Fruit fly (Drosophila melanogaster) ovary, adult (tissue): ENCODE data around the gene CG32572.

Experiments
- CG17801 ChIP-seq: fragments of 200-800 bp; optimal IDR thresholded peaks from 2 replicates; lab custom pipeline; 2019; ENCODE audit warnings: missing biosample characterization, mild to moderate bottlenecking, missing genetic modification characterization, moderate library complexity; ENCODE audit not compliant: partially characterized antibody

Gene CG32572

DNA sequence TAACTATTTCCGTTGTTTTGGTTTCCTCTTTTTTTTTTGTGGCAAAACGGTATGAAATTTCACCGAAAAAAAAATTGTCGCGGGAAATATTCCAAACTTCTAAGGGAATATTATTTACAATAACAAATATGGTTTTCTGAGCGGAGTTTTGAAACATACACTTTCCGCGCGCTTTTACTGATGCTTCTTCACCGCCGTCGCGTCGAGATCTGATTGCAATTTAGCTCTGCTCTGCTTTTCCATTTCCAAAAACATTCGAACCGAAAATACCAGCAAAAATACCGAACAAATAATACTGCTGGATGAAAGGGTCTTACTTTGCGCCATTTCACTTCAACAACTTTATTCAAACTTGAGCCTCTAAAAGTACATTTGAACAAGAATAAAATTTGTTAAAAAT is 26.0 kb upstream of the CG32572 start, which contains the start of gene Septin4:
Septin4 (minus strand) TSS at position 215 of the 400 bp plus-strand sequence.
- no peak for TF ChIP-seq CG17801 (GFP tag; lab: Kevin White, UChicago)

DNA sequence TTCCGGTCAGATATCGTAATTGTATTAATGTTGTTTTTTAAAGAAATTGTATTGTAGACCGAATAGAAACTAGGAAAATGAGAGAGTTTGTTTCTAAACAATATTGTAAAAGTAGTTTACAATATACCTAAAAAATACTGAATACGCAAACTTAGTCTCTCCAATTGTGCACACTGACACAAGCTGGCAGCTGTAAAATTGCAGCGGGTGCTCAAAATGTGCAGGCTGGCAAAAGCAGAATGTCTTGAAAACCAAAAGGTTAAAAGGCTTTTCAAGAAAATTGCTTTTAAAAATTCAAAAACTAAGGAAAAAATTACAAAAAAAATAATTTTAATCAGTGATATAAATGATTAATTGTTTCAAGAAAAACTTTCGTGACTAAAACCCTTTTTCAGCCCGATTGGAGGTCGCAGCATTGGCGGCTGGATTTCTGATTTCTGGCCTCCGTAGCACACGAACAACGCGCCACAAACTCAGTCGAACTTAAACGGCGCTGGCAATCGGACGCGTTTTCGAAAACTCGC is 25.3 kb upstream of the CG32572 start, which contains the start of gene CG4678:
CG4678 (plus strand) TSS at position 474 of the 524 bp plus-strand sequence.
- no peak for TF ChIP-seq CG17801 (GFP tag; lab: Kevin White, UChicago)

DNA sequence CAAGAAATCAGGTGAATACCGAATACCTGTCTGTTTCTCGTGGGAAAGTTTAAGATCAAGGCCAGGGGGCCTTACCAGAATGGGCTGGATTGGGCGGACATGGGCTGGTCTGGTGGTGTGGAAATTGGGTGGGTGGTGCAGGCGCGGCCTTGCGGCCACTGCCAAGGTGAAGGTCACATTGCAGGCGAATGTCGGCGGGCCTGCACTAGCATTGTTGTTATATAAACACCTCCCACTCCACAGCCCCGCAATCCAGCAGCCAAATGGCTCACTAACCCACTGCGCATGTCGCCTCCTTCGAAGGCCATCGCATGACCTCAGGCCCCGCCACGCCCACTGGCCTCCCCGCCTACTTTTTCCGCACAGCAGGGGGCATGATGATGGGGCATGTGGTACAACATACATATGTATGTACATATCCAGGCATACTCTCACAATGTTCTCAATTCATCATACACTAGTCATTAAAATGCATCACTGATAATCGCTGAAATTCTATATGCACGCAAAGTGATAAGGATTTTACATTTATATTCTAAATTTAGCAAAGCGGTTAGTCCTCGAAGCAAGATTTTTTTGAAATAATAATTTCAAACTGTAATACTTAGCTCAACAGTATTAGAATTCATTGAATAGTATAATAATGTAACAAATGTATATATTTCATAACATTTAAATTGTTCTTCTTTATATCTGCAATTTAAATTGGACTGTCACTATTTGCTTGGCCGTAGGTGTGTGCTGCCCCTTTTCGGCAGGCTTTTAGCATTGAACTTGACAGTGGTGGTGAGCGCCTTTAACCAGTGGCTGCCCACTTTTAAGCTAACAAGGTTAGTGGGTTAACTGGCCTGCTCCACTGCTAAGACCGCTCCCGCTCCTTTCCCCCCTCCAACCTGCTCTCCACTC is 24.1 kb upstream of the CG32572 start:
- no peak for TF ChIP-seq CG17801 (GFP tag; lab: Kevin White, UChicago)

DNA sequence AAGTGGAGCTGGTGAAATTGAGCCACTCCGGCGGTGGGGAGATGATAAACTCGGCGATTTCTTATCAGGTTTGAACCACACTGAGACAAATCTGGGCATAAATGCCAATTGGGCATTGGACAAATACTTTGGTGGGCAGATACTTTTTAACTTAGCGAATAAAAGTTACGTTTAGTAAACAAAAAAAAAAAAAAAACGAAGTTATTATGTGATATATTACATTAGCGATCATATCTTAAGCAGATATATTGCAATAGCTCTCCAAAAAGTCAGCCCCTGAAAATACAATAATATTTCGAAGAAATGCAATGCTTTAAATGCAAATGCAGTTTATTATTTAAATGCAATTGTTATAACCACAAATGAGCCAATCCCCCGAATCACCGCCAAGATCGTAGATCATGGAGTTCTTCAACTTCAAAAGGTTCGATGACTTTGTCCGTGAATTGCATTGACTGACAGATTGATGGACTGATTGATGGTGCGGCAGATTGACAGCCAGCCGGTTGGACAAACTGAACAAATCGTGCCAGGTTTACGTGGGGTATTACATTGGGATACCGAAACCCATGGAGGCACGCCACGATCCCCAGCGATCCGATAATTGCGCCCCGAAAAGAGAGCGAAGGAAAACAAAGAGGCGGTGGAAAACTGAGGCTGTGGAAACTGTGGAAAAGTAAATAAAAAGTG is 23.0 kb upstream of the CG32572 start:
- no peak for TF ChIP-seq CG17801 (GFP tag; lab: Kevin White, UChicago)

DNA sequence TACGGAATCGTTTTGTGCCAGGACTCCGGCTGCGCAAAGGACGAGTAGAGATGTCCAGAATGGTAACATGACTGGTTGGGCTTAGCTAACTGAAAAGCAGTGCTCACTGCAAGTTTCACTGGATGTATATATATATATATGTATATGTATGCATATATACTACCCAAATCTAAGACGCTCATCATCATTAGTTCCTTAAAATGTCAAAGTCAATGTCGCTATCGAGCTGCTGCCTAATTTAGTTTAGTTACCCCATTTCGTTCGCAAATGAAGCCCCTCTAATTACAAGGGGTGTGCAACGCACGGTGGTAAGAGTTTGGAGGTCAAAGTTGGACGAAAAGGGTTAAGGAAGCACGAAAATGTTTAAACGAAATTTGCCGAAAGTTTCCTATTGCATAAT is 20.9 kb upstream of the CG32572 start, which contains the start of gene CG9676:
CG9676 (minus strand) TSS at position 101 of the 400 bp plus-strand sequence.
- TF ChIP-seq CG17801 (GFP tag; lab: Kevin White, UChicago): no peak

DNA sequence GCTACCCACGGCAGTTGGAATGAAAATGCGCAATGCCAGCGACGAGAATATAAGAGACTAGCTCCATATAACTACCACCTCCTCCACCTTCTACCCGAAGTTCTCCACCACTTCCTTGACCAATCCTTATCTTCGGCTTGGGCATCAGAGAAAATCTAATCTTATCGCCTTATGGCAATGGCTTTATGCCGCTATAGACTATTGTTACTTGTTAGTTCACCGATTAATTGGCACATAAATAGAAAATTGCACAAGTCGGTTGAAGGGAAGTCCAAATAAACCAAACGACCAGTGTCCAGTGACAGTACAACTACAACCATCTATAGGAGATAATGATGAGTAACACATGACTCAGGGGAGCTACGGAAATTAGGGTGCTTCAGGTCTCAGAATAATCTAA is 19.0 kb upstream of the CG32572 start, which contains the start of gene sphe:
sphe (minus strand) TSS at position 32 of the 400 bp plus-strand sequence.
- no peak for TF ChIP-seq CG17801 (GFP tag; lab: Kevin White, UChicago)

DNA sequence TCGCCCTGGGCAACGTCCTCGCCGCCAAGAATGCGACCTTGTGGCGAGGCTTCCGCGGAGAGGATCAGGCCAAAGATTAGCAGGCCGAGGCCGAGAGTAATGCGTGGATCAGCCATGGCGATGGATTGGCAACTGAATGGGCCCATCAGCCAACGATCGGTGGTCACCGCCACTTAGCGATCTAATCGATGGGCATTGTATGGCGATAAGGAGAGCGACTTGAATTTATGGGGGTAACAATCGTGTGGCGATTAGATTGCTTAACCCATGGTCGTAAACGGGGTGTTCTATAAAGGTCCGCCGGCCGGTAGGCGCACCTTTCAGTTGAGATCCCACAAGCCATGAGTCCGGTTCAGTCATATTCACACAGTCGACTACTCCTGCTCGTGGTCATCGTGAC is 17.2 kb upstream of the CG32572 start, which contains the start of the genes CG9673 and CG4653:
CG9673 (minus strand) TSS at position 138 of the 400 bp plus-strand sequence.
CG4653 (plus strand) TSS at position 335 of the 400 bp plus-strand sequence.
- no peak for TF ChIP-seq CG17801 (GFP tag; lab: Kevin White, UChicago)

DNA sequence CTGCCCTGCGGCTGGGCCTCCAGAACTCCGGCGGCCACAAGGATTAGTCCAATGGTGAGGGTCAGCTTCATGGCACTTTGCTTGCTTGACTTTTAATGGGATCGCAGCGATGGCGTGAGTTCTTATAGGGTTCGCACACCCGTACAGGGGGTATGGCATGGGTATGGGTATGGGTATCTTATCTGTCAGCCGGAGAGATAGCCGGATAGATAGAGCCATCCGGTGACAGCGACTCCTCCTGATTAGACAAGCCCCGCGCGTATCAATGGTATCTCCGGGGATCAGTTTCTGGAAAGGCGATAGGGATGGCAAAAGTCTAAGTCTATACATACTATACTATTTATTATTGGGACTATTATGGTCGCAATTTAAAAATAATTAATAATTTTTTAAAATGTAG is 14.2 kb upstream of the CG32572 start, which contains the start of gene CG9672:
CG9672 (minus strand) TSS at position 101 of the 400 bp plus-strand sequence.
- no peak for TF ChIP-seq CG17801 (GFP tag; lab: Kevin White, UChicago)

DNA sequence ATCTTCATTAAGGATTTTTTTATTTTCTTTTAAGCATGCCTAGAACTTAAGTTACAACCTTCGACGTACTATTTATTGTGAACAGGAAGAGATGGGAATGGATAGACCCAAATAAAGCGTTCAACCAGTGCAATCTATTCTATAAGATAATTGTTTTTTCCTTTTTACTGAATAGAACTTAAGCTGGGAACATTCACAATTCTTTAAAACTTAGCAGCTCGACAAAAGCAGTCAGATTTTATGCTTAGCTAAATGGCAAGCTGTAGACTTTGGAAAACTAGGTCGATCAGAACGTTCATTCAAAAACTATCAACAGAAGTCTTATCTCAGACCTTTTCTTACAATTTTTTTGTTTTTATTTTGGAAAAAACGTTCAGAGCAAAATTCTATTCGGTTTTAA is 10.0 kb upstream of the CG32572 start, which contains the start of gene CG13008:
CG13008 (plus strand) TSS at position 301 of the 400 bp plus-strand sequence.
- TF ChIP-seq CG17801 (GFP tag; lab: Kevin White, UChicago): no peak

DNA sequence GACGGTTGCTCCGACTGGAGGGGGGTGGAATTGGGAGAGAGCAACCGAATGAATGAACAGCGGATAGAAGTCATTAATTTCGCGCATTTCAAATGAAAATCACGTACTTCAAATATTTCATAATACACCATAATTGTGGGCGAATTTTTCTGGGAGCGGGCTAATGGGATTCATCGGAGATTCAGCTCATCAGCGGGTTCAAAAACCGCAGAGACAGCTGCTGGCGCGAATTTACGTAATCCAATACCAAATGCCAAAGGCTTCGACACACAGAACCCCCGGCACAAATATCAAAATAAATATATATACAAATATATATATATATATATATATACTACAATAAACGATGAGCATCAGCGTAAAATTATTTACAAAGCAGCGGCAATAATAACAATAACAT is 4.3 kb upstream of the CG32572 start:
- TF ChIP-seq CG17801 (GFP tag; lab: Kevin White, UChicago): no peak

DNA sequence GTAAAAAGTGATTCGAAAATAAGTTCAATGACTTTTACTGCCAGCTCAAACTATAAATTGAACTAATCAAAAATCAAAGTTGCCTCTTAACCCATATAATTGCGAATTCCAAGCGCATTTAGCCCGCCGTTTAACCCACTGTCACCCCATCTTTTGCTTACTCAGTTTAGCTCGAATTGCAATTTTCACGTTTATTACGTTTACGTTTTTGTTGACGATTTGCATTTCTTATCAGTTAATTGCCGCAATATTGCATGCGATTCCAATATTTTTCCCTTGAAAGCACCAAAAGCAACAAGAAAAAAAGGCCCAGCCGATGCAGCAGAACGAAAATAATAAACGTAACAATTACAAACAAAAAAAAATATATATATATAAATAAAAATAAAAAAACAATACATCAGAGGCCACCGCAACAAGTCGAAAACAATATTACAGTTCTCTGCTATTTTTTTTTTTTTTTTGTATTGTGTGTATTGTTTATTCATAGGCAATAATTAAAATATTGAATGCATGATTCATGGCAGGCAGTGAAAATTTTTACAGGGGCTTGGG is 2.7 kb upstream of the CG32572 start:
- peak; percentile 70 for TF ChIP-seq CG17801 (GFP tag; lab: Kevin White, UChicago)

DNA sequence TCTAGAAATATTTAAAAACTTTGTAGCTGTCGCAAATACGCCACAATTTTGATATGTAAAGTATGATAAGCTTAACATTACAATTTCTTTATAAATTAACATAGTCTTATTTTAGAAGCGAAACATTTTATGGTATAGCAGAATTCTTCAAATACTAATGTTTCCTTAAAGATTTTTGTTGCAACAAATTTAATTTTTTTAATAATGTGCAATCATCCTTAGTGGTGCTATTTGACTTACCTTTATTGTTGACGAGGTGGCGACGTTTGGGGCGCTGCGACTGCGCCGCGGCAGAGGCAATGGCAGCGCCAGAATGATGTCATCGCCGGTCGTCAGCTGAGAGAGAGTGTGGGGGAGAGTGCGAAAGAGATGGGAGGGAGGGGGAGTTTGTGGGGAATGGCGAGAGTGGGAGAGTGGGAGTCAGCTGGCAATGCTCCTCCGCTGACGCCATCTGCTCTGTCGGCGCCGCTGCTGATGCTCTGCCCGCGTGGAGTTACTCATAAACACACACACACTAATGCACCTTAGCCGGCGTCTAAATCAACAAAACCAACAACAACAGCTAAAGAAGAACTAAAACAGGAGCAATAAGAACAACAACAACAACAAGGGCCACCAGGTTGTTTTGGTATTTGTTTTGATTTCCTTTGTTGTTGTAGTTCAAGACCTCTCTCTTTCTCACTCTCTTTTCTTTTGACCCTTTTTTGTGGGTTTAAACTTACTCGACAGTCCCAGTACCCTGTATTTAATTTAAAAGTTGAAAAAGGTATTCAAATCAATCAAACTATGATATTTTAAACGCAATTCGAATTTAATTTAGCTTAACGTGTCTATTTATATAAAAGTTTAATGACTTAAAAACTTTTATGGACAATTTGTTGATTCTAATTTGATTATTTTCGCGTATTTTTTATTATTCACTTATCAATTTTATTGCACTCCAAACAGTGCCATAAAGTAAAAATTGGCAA is 2.5 kb downstream of the CG32572 start:
- peak; percentile 38 for TF ChIP-seq CG17801 (GFP tag; lab: Kevin White, UChicago)

DNA sequence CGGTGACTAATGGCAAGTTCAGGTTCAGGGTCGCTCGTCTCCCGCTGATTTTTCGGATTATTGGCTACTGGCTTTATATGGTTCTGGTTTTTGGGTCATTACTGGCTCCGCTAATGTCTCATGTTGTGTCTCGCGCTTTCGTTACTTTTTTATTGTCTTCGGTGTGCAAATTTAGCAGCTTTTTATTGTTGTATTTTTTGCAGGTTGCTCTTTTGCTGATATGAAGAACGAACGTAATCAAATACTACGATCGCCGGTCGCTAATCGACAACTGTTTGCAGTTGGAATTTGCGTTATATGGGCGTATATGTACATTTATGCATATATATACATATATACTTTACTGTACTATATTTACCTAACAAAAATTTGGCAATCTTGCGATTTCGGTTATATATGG is 3.6 kb downstream of the CG32572 start:
- TF ChIP-seq CG17801 (GFP tag; lab: Kevin White, UChicago): peak; percentile 20
